Worm (Caenorhabditis elegans) whole organism, mixed stage, embryonic: Measurements from ENCODE around the gene ceh-53.
A peak's percentile ranks its signal among the peaks of the same experiment; 100 is the strongest.

Experiments
- M03D4.4 ChIP-seq: sonication (generic microtip); optimal IDR thresholded peaks from 2 replicates; lab custom pipeline; 2017; ENCODE audit warnings: mild to moderate bottlenecking, missing genetic modification characterization, missing compliant biosample characterization
- bed-3 ChIP-seq: fragments of 200-800 bp; sonication (Bioruptor generic); optimal IDR thresholded peaks from 3 replicates; lab custom pipeline; 2018; ENCODE audit warnings: mild to moderate bottlenecking, missing genetic modification characterization, moderate library complexity, missing compliant biosample characterization
- blmp-1 ChIP-seq: fragments of 150-350 bp; optimal IDR thresholded peaks from 2 replicates; lab custom pipeline; 2014; ENCODE audit warnings: missing biosample characterization, missing genetic modification characterization
- ceh-39 ChIP-seq: fragments of 150-350 bp; optimal IDR thresholded peaks from 2 replicates; lab custom pipeline; 2014; ENCODE audit warnings: missing biosample characterization, missing genetic modification characterization
- ceh-43 ChIP-seq: fragments of 200-800 bp; sonication (Bioruptor generic); optimal IDR thresholded peaks from 2 replicates; lab custom pipeline; 2018; ENCODE audit warnings: mild to moderate bottlenecking, missing genetic modification characterization, moderate library complexity, missing compliant biosample characterization
- ceh-83 ChIP-seq: fragments of 200-800 bp; sonication (Bioruptor generic); optimal IDR thresholded peaks from 2 replicates; lab custom pipeline; 2018; ENCODE audit warnings: mild to moderate bottlenecking, missing genetic modification characterization, missing compliant biosample characterization
- ces-1 ChIP-seq: fragments of 150-350 bp; optimal IDR thresholded peaks from 2 replicates; lab custom pipeline; 2014; ENCODE audit warnings: missing biosample characterization, missing genetic modification reagents, missing genetic modification characterization
- cnd-1 ChIP-seq: fragments of 200-800 bp; sonication (Bioruptor generic); optimal IDR thresholded peaks from 2 replicates; lab custom pipeline; 2018; ENCODE audit warnings: mild to moderate bottlenecking, missing genetic modification characterization, missing compliant biosample characterization
- drap-1 ChIP-seq: fragments of 200-800 bp; sonication (Bioruptor generic); optimal IDR thresholded peaks from 3 replicates; lab custom pipeline; 2018; ENCODE audit warnings: mild to moderate bottlenecking, missing genetic modification characterization, missing compliant biosample characterization
- elt-1 ChIP-seq: sonication (generic microtip); optimal IDR thresholded peaks from 2 replicates; lab custom pipeline; 2017; ENCODE audit warnings: missing genetic modification characterization, mild to moderate bottlenecking, missing compliant biosample characterization, antibody characterized with exemption, moderate library complexity, borderline replicate concordance; ENCODE audit not compliant: insufficient read depth
- elt-3 ChIP-seq: fragments of 150-350 bp; optimal IDR thresholded peaks from 2 replicates; lab custom pipeline; 2014; ENCODE audit warnings: missing biosample characterization, missing genetic modification characterization
- flh-1 ChIP-seq: fragments of 200-800 bp; sonication (Bioruptor generic); optimal IDR thresholded peaks from 2 replicates; lab custom pipeline; 2018; ENCODE audit warnings: mild to moderate bottlenecking, missing genetic modification characterization, moderate library complexity, missing compliant biosample characterization
- ham-2 ChIP-seq: fragments of 200-800 bp; sonication (Bioruptor generic); optimal IDR thresholded peaks from 2 replicates; lab custom pipeline; 2018; ENCODE audit warnings: mild to moderate bottlenecking, missing genetic modification characterization, missing compliant biosample characterization
- lin-32 ChIP-seq: fragments of 200-800 bp; sonication (Bioruptor generic); optimal IDR thresholded peaks from 2 replicates; lab custom pipeline; 2018; ENCODE audit warnings: mild to moderate bottlenecking, missing genetic modification characterization, missing compliant biosample characterization
- lsy-2 ChIP-seq: fragments of 150-350 bp; optimal IDR thresholded peaks from 2 replicates; lab custom pipeline; 2014; ENCODE audit warnings: missing biosample characterization, missing genetic modification characterization
- mep-1 ChIP-seq: fragments of 150-350 bp; optimal IDR thresholded peaks from 2 replicates; lab custom pipeline; 2017; ENCODE audit warnings: missing biosample characterization, missing genetic modification reagents, missing genetic modification characterization, inconsistent platforms
- mls-2 ChIP-seq: sonication (generic microtip); optimal IDR thresholded peaks from 2 replicates; lab custom pipeline; 2016; ENCODE audit warnings: mild to moderate bottlenecking, missing genetic modification characterization, moderate library complexity, missing compliant biosample characterization
- nhr-12 ChIP-seq: fragments of 150-350 bp; optimal IDR thresholded peaks from 2 replicates; lab custom pipeline; 2014; ENCODE audit warnings: missing biosample characterization, missing genetic modification characterization
- nhr-2 ChIP-seq: fragments of 150-350 bp; optimal IDR thresholded peaks from 2 replicates; lab custom pipeline; 2014; ENCODE audit warnings: missing biosample characterization, missing genetic modification characterization
- nhr-237 ChIP-seq: fragments of 150-350 bp; optimal IDR thresholded peaks from 2 replicates; lab custom pipeline; 2014; ENCODE audit warnings: missing biosample characterization, missing genetic modification characterization
- pha-4 ChIP-seq: fragments of 150-350 bp; optimal IDR thresholded peaks from 2 replicates; lab custom pipeline; 2018; ENCODE audit warnings: missing biosample characterization, missing genetic modification reagents, missing genetic modification characterization
- sem-2 ChIP-seq: fragments of 200-800 bp; sonication (Bioruptor generic); optimal IDR thresholded peaks from 2 replicates; lab custom pipeline; 2018; ENCODE audit warnings: mild to moderate bottlenecking, missing genetic modification characterization, missing compliant biosample characterization
- sptf-1 ChIP-seq: sonication (generic microtip); optimal IDR thresholded peaks from 2 replicates; lab custom pipeline; 2017; ENCODE audit warnings: mild to moderate bottlenecking, missing genetic modification characterization, moderate library complexity, missing compliant biosample characterization
- tbx-8 ChIP-seq: fragments of 200-800 bp; sonication (Bioruptor generic); optimal IDR thresholded peaks from 2 replicates; lab custom pipeline; 2018; ENCODE audit warnings: mild to moderate bottlenecking, missing genetic modification characterization, moderate library complexity, missing compliant biosample characterization
- unc-120 ChIP-seq: sonication (generic microtip); optimal IDR thresholded peaks from 2 replicates; lab custom pipeline; 2017; ENCODE audit warnings: missing genetic modification characterization, missing compliant biosample characterization; ENCODE audit not compliant: poor library complexity, severe bottlenecking
- zip-8 ChIP-seq: fragments of 150-350 bp; optimal IDR thresholded peaks from 2 replicates; lab custom pipeline; 2014; ENCODE audit warnings: missing biosample characterization, missing genetic modification characterization

ceh-53 gene

ce11 chrIV:3547500-3547899 is 49.5 kb downstream of the ceh-53 start, which contains the start of gene nstp-6:
nstp-6 (minus strand) TSS chrIV:3547600.
- TF ChIP-seq zip-8 = no peak
- no peak for TF ChIP-seq ham-2 (GFP tag; lab: Kevin White, UChicago)
- no peak for TF ChIP-seq lsy-2 (tag; lab: Kevin White, UChicago)
- no peak for TF ChIP-seq ces-1 (GFP tag; lab: Kevin White, UChicago)
- TF ChIP-seq, all 35 proteins: peak for 0

ce11 chrIV:3548315-3548714 is 50.3 kb downstream of the ceh-53 start:
- TF ChIP-seq nhr-2 = no peak

DNA sequence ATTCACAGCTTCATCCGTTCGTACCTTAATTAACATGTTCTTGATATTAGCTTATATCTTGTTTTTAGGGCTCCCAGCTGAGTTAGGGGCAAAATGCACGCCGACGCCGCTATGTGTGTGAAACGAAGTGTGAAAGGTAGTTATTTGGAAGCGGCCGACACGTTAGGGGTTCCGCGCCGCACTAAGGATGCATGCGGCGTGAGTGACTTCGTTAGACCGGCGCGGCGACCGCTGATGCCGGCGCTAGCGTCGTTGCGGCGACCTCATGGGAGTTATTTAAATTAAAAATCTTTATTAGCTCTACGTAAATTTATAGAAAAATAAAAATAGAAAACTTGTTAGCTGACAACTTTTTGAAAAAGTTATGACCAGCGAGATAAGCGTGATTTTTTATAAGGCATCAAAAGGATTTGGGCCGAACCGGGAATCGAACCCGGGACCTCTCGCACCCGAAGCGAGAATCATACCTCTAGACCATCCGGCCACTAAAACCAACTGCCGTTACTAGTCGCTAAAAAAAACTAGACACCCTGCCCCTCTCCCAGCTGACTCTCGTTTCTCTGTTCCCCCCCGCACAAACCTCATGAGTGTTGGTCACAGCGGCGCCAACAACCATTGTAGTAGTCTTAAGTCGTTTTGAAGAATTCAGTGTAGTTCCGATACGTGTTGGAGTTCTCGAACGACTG is 53.9 kb downstream of the ceh-53 start:
- peak; percentile 73 for TF ChIP-seq mls-2 (tag; lab: Kevin White, UChicago)
- TF ChIP-seq nhr-12 (tag; lab: Kevin White, UChicago) = no peak
- TF ChIP-seq M03D4.4 (tag; lab: Kevin White, UChicago) = peak; percentile 83
- no peak for TF ChIP-seq ceh-39
- peak; percentile 60 for TF ChIP-seq sem-2 (GFP tag; lab: Kevin White, UChicago)
- no peak for TF ChIP-seq elt-3
- peak; percentile 25 for TF ChIP-seq bed-3 (GFP tag; lab: Kevin White, UChicago)
- peak; percentile 44 for TF ChIP-seq unc-120 (tag; lab: Kevin White, UChicago)
- no peak for TF ChIP-seq mep-1 (tag; lab: Kevin White, UChicago)
- peak; percentile 16 for TF ChIP-seq ceh-43 (GFP tag; lab: Kevin White, UChicago)
- TF ChIP-seq drap-1 (GFP tag; lab: Kevin White, UChicago) = peak; percentile 58
- TF ChIP-seq sptf-1 (tag; lab: Kevin White, UChicago) = peak; percentile 72
- peak; percentile 59 for TF ChIP-seq flh-1
- TF ChIP-seq lsy-2 (tag; lab: Kevin White, UChicago) = no peak
- TF ChIP-seq zip-8 = no peak
- TF ChIP-seq blmp-1 (tag; lab: Kevin White, UChicago) = no peak
- no peak for TF ChIP-seq nhr-237 (tag; lab: Kevin White, UChicago)
- TF ChIP-seq tbx-8 (GFP tag; lab: Kevin White, UChicago) = peak; percentile 40
- peak; percentile 72 for TF ChIP-seq ceh-83
- no peak for TF ChIP-seq pha-4 (tag; lab: Kevin White, UChicago)
- TF ChIP-seq ces-1 (GFP tag; lab: Kevin White, UChicago) = no peak
- peak; percentile 67 for TF ChIP-seq cnd-1 (tag; lab: Kevin White, UChicago)
- TF ChIP-seq elt-1 (tag; lab: Kevin White, UChicago) = no peak
- peak; percentile 8 for TF ChIP-seq lin-32 (GFP tag; lab: Kevin White, UChicago)

ce11 chrIV:3552933-3553332 is 54.9 kb downstream of the ceh-53 start:
- TF ChIP-seq sem-2 (GFP tag; lab: Kevin White, UChicago) = no peak
- TF ChIP-seq mls-2 (tag; lab: Kevin White, UChicago) = no peak
- no peak for TF ChIP-seq ces-1 (GFP tag; lab: Kevin White, UChicago)
- TF ChIP-seq drap-1 (GFP tag; lab: Kevin White, UChicago) = no peak
- no peak for TF ChIP-seq lin-32 (GFP tag; lab: Kevin White, UChicago)
- no peak for TF ChIP-seq flh-1
- TF ChIP-seq elt-1 (tag; lab: Kevin White, UChicago) = no peak
- TF ChIP-seq ceh-39 = no peak
- TF ChIP-seq, all 35 proteins: peak for 0
